Fruit fly (Drosophila melanogaster) whole organism, embryonic: ENCODE data around the gene Tusp.
A peak's percentile ranks its signal among the peaks of the same experiment; 100 is the strongest.

ENCODE experiments used
- CG1024 ChIP-seq: fragments of 200-800 bp; sonication (Bioruptor generic); IDR thresholded peaks from 2 replicates; pipeline ENCODE4 v1.3.6; 2022; ENCODE audit warnings: missing biosample characterization, missing genetic modification characterization
- CG10979 ChIP-seq: fragments of 200-800 bp; sonication (Bioruptor generic); optimal IDR thresholded peaks from 2 replicates; lab custom pipeline; 2018; ENCODE audit warnings: missing biosample characterization, mild to moderate bottlenecking, missing genetic modification characterization, moderate library complexity
- CG11093 ChIP-seq: fragments of 200-800 bp; sonication (Bioruptor generic); IDR thresholded peaks from 3 replicates; pipeline ENCODE4 v1.3.6; 2022; ENCODE audit warnings: missing biosample characterization, missing genetic modification characterization
- CG11504 ChIP-seq: fragments of 200-800 bp; sonication (Bioruptor generic); optimal IDR thresholded peaks from 3 replicates; lab custom pipeline; 2019; ENCODE audit warnings: missing biosample characterization, mild to moderate bottlenecking, missing genetic modification characterization, moderate library complexity
- CG11695 ChIP-seq: fragments of 200-800 bp; sonication (Bioruptor generic); IDR thresholded peaks from 3 replicates; pipeline ENCODE4 v1.3.6; 2022; ENCODE audit warnings: missing biosample characterization, missing genetic modification characterization
- CG13894 ChIP-seq: fragments of 200-800 bp; sonication (Bioruptor generic); optimal IDR thresholded peaks from 3 replicates; lab custom pipeline; 2018; ENCODE audit warnings: missing biosample characterization, mild to moderate bottlenecking, missing genetic modification characterization, moderate library complexity
- CG14710 ChIP-seq: fragments of 200-800 bp; sonication (Bioruptor generic); optimal IDR thresholded peaks from 3 replicates; lab custom pipeline; 2019; ENCODE audit warnings: missing biosample characterization, mild to moderate bottlenecking, missing genetic modification characterization, moderate library complexity
- CG15073 ChIP-seq: fragments of 200-800 bp; sonication (Bioruptor generic); optimal IDR thresholded peaks from 2 replicates; lab custom pipeline; 2016; ENCODE audit warnings: missing biosample characterization, missing genetic modification characterization
- CG15269 ChIP-seq: fragments of 200-800 bp; sonication (Bioruptor generic); optimal IDR thresholded peaks from 2 replicates; lab custom pipeline; 2018; ENCODE audit warnings: missing biosample characterization, mild to moderate bottlenecking, missing genetic modification characterization, moderate library complexity
- CG17359 ChIP-seq: fragments of 200-800 bp; sonication (Bioruptor generic); optimal IDR thresholded peaks from 3 replicates; lab custom pipeline; 2018; ENCODE audit warnings: missing biosample characterization, mild to moderate bottlenecking, missing genetic modification characterization, moderate library complexity
- CG17361 ChIP-seq: fragments of 200-800 bp; sonication (Bioruptor generic); IDR thresholded peaks from 3 replicates; pipeline ENCODE4 v1.3.6; 2022; ENCODE audit warnings: missing biosample characterization, missing genetic modification characterization
- CG18262 ChIP-seq: fragments of 200-800 bp; optimal IDR thresholded peaks from 3 replicates; lab custom pipeline; 2019; ENCODE audit warnings: missing biosample characterization, mild to moderate bottlenecking, missing genetic modification characterization, moderate library complexity
- CG2116 ChIP-seq: fragments of 200-800 bp; sonication (Bioruptor generic); optimal IDR thresholded peaks from 3 replicates; lab custom pipeline; 2018; ENCODE audit warnings: missing biosample characterization, mild to moderate bottlenecking, missing genetic modification characterization
- CG2120 ChIP-seq: fragments of 200-800 bp; sonication (Bioruptor generic); optimal IDR thresholded peaks from 3 replicates; lab custom pipeline; 2016; ENCODE audit warnings: missing biosample characterization, missing genetic modification characterization
- CG30403 ChIP-seq: fragments of 200-800 bp; sonication (Bioruptor generic); optimal IDR thresholded peaks from 3 replicates; lab custom pipeline; 2016; ENCODE audit warnings: missing biosample characterization, missing genetic modification characterization
- CG43689 ChIP-seq: fragments of 200-800 bp; sonication (Bioruptor generic); IDR thresholded peaks from 2 replicates; pipeline ENCODE4 v1.3.6; 2022; ENCODE audit warnings: missing biosample characterization, missing genetic modification characterization
- CG4404 ChIP-seq: fragments of 200-800 bp; sonication (Bioruptor generic); IDR thresholded peaks from 2 replicates; pipeline ENCODE4 v1.3.6; 2022; ENCODE audit warnings: missing biosample characterization, missing genetic modification characterization
- CG4424 ChIP-seq: fragments of 200-800 bp; sonication (Bioruptor generic); optimal IDR thresholded peaks from 3 replicates; lab custom pipeline; 2016; ENCODE audit warnings: missing biosample characterization, missing genetic modification characterization
- CG4707 ChIP-seq: fragments of 200-800 bp; sonication (Bioruptor generic); optimal IDR thresholded peaks from 2 replicates; lab custom pipeline; 2018; ENCODE audit warnings: missing biosample characterization, mild to moderate bottlenecking, missing genetic modification characterization, moderate library complexity
- CG5953 ChIP-seq: fragments of 200-800 bp; sonication (Bioruptor generic); IDR thresholded peaks from 2 replicates; pipeline ENCODE4 v1.3.6; 2022; ENCODE audit warnings: missing biosample characterization, missing genetic modification characterization
- CG6254 ChIP-seq: fragments of 200-800 bp; sonication (Bioruptor generic); optimal IDR thresholded peaks from 3 replicates; lab custom pipeline; 2017; ENCODE audit warnings: mild to moderate bottlenecking, missing biosample characterization, missing genetic modification reagents, missing genetic modification characterization
- CG6854 ChIP-seq: fragments of 200-800 bp; sonication (Bioruptor generic); optimal IDR thresholded peaks from 3 replicates; lab custom pipeline; 2017; ENCODE audit warnings: missing biosample characterization, mild to moderate bottlenecking, missing genetic modification characterization
- Dref ChIP-seq: fragments of 200-800 bp; sonication (Bioruptor generic); IDR thresholded peaks from 2 replicates; pipeline ENCODE4 v1.3.6; 2022; ENCODE audit warnings: missing biosample characterization, missing genetic modification characterization
- Fer2 ChIP-seq: fragments of 200-800 bp; sonication (Bioruptor generic); optimal IDR thresholded peaks from 2 replicates; lab custom pipeline; 2018; ENCODE audit warnings: missing biosample characterization, mild to moderate bottlenecking, missing genetic modification characterization, moderate library complexity
- MESR4 ChIP-seq: fragments of 200-800 bp; sonication (Bioruptor generic); optimal IDR thresholded peaks from 2 replicates; lab custom pipeline; 2018; ENCODE audit warnings: missing biosample characterization, mild to moderate bottlenecking, missing genetic modification characterization, moderate library complexity
- Mrtf ChIP-seq: fragments of 200-800 bp; sonication (Bioruptor generic); IDR thresholded peaks from 3 replicates; pipeline ENCODE4 v1.3.6; 2022; ENCODE audit warnings: missing biosample characterization, missing genetic modification characterization
- dm ChIP-seq: fragments of 200-800 bp; sonication (Bioruptor generic); optimal IDR thresholded peaks from 3 replicates; lab custom pipeline; 2016; ENCODE audit warnings: missing biosample characterization, missing genetic modification characterization
- exex ChIP-seq: fragments of 200-800 bp; sonication (Bioruptor generic); optimal IDR thresholded peaks from 4 replicates; lab custom pipeline; 2018; ENCODE audit warnings: missing biosample characterization, mild to moderate bottlenecking, missing genetic modification characterization, moderate library complexity
- gcm ChIP-seq: fragments of 200-800 bp; sonication (Bioruptor generic); optimal IDR thresholded peaks from 2 replicates; lab custom pipeline; 2019; ENCODE audit warnings: missing biosample characterization, mild to moderate bottlenecking, missing genetic modification characterization, moderate library complexity
- grau ChIP-seq: fragments of 200-800 bp; optimal IDR thresholded peaks from 3 replicates; lab custom pipeline; 2019; ENCODE audit warnings: missing biosample characterization, mild to moderate bottlenecking, missing genetic modification characterization, moderate library complexity
- ind ChIP-seq: fragments of 200-800 bp; sonication (Bioruptor generic); optimal IDR thresholded peaks from 3 replicates; lab custom pipeline; 2016; ENCODE audit warnings: missing biosample characterization, missing genetic modification characterization
- jing ChIP-seq: fragments of 200-800 bp; sonication (Bioruptor generic); optimal IDR thresholded peaks from 2 replicates; lab custom pipeline; 2018; ENCODE audit warnings: missing biosample characterization, mild to moderate bottlenecking, missing genetic modification characterization
- lilli ChIP-seq: fragments of 200-800 bp; sonication (Bioruptor generic); optimal IDR thresholded peaks from 3 replicates; lab custom pipeline; 2016; ENCODE audit warnings: missing biosample characterization, missing genetic modification characterization
- mam ChIP-seq: fragments of 200-800 bp; sonication (Bioruptor generic); optimal IDR thresholded peaks from 3 replicates; lab custom pipeline; 2016; ENCODE audit warnings: missing biosample characterization, missing genetic modification characterization
- nau ChIP-seq: fragments of 200-800 bp; sonication (Bioruptor generic); optimal IDR thresholded peaks from 3 replicates; lab custom pipeline; 2017; ENCODE audit warnings: missing biosample characterization, mild to moderate bottlenecking, missing genetic modification characterization, missing genetic modification reagents
- oc ChIP-seq: fragments of 200-800 bp; sonication (Bioruptor generic); optimal IDR thresholded peaks from 2 replicates; lab custom pipeline; 2018; ENCODE audit warnings: missing biosample characterization, mild to moderate bottlenecking, missing genetic modification characterization, moderate library complexity
- pho ChIP-seq: fragments of 200-800 bp; sonication (Bioruptor generic); optimal IDR thresholded peaks from 2 replicates; lab custom pipeline; 2016; ENCODE audit warnings: missing biosample characterization, missing genetic modification characterization
- row ChIP-seq: fragments of 200-800 bp; sonication (Bioruptor generic); IDR thresholded peaks from 3 replicates; pipeline ENCODE4 v1.3.6; 2022; ENCODE audit warnings: missing biosample characterization, missing genetic modification characterization
- run ChIP-seq: fragments of 200-800 bp; sonication (Bioruptor generic); optimal IDR thresholded peaks from 3 replicates; lab custom pipeline; 2018; ENCODE audit warnings: missing biosample characterization, mild to moderate bottlenecking, missing genetic modification characterization
- sc ChIP-seq, 3 experiments: fragments of >200 bp in 2 of 3; fragments of 200-800 bp in 1 of 3; sonication (Bioruptor generic) in 1 of 3; optimal IDR thresholded peaks; 2 replicates in 2 of 3; 3 replicates in 1 of 3; lab custom pipeline; 2017; ENCODE audit warnings: mild to moderate bottlenecking in 1 of 3, missing biosample characterization in 1 of 3, missing genetic modification characterization in 1 of 3, missing genetic modification reagents in 1 of 3
- sd ChIP-seq: fragments of 200-800 bp; sonication (Bioruptor generic); optimal IDR thresholded peaks from 3 replicates; lab custom pipeline; 2018; ENCODE audit warnings: missing biosample characterization, mild to moderate bottlenecking, missing genetic modification characterization, moderate library complexity
- sens ChIP-seq: fragments of 200-800 bp; sonication (Bioruptor generic); peaks from one replicate; lab custom pipeline; 2016; ENCODE audit warnings: missing biosample characterization, missing genetic modification characterization
- slou ChIP-seq: fragments of 200-800 bp; sonication (Bioruptor generic); optimal IDR thresholded peaks from 3 replicates; lab custom pipeline; 2016; ENCODE audit warnings: missing biosample characterization, missing genetic modification characterization
- slp2 ChIP-seq: fragments of 200-800 bp; sonication (Bioruptor generic); optimal IDR thresholded peaks from 2 replicates; lab custom pipeline; 2016; ENCODE audit warnings: missing biosample characterization, missing genetic modification characterization
- sna ChIP-seq: fragments of 200-800 bp; sonication (Bioruptor generic); IDR thresholded peaks from 2 replicates; pipeline ENCODE4 v1.3.6; 2022; ENCODE audit warnings: missing biosample characterization, missing genetic modification characterization; ENCODE audit not compliant: partially characterized antibody
- tll ChIP-seq, 2 experiments: fragments of 200-800 bp in 1 of 2; fragments of >200 bp in 1 of 2; sonication (Bioruptor generic) in 1 of 2; optimal IDR thresholded peaks; 2 replicates each; lab custom pipeline; 2017 to 2019; ENCODE audit warnings: missing biosample characterization in 2 of 2, missing genetic modification characterization in 2 of 2, mild to moderate bottlenecking in 1 of 2, moderate library complexity in 1 of 2
- zf30C ChIP-seq: fragments of 200-800 bp; sonication (Bioruptor generic); optimal IDR thresholded peaks from 3 replicates; lab custom pipeline; 2018; ENCODE audit warnings: missing biosample characterization, mild to moderate bottlenecking, missing genetic modification characterization
- zfh2 ChIP-seq: fragments of 200-800 bp; sonication (Bioruptor generic); optimal IDR thresholded peaks from 2 replicates; lab custom pipeline; 2016; ENCODE audit warnings: missing biosample characterization, missing genetic modification characterization

Gene Tusp

DNA sequence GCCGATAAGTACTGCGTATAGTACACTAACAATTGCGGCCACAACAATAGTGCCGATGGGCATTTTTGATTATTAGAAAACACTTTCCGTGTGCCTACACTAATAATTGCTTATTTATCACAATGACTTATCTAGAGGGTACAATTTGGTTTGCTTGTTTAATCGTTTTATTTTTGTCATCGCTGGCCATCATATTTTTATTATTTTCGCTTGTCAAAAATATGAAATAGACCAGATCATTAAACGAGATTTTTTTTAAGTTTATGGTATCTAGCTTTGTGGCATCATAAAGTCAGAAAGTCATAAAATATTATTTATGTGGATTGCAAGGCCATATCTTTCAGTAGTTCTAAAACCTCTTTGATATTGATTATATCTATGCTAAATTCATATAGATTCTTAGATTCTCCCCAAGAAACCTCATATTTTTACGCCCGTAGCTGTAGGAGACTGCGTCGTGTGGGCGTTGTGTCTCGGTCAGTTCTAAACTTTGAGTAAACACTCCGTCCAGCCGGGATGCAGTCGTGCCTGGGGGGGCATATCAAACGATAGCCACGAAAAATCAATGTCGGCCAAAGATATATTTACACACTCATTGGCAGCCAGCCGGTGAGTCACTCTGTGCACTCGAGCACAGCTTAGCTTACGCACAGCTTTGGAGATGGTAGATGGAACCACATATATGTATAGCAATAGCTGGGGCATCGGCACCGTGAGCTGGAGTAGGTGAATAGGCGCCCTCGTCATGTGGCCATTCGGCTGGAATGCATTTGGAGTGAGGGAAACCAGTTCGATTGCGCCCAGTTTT is 2.8 kb upstream of the Tusp start (continued):
- peak; percentile 57 for TF ChIP-seq CG2120 (GFP tag; lab: Kevin White, UChicago)
- TF ChIP-seq MESR4: no peak
- TF ChIP-seq CG14710 (tag; lab: Kevin White, UChicago): peak; percentile 8
- TF ChIP-seq CG11093 (GFP tag; lab: Robert Waterston, UW): no peak
- peak; percentile 24 for TF ChIP-seq ind
- TF ChIP-seq CG43689 (GFP tag; lab: Robert Waterston, UW): no peak
- peak; percentile 15 for TF ChIP-seq zfh2 (GFP tag; lab: Kevin White, UChicago)
- peak; percentile 5 for TF ChIP-seq slp2 (GFP tag; lab: Kevin White, UChicago)
- peak; percentile 62 for TF ChIP-seq CG10979 (tag; lab: Kevin White, UChicago)
- TF ChIP-seq row: peak; percentile 37; the same call in 2 of the 3 replicates
- peak; percentile 11 for TF ChIP-seq slou (GFP tag; lab: Kevin White, UChicago)
- TF ChIP-seq lilli: peak; percentile 43
- no peak for TF ChIP-seq CG5953 (GFP tag; lab: Robert Waterston, UW)
- TF ChIP-seq CG30403: peak; percentile 58
- TF ChIP-seq Dref (GFP tag; lab: Robert Waterston, UW): no peak
- no peak for TF ChIP-seq CG4404
- TF ChIP-seq sc (optimal IDR thresholded peaks at IDR 0.05; lab: Kevin White, UChicago): no peak
- no peak for TF ChIP-seq sc (GFP tag; optimal IDR thresholded peaks at IDR 0.05; lab: Kevin White, UChicago)
- no peak for TF ChIP-seq dm (GFP tag; lab: Kevin White, UChicago)
- TF ChIP-seq sd (tag; lab: Kevin White, UChicago): no peak
- TF ChIP-seq exex (tag; lab: Kevin White, UChicago): peak; percentile 21
- peak; percentile 28 for TF ChIP-seq CG15269 (tag; lab: Kevin White, UChicago)
- TF ChIP-seq sens (GFP tag; lab: Kevin White, UChicago): peak; percentile 82
- TF ChIP-seq Mrtf (GFP tag; lab: Robert Waterston, UW): no peak
- TF ChIP-seq CG11695 (GFP tag; lab: Robert Waterston, UW): 0 out of 3 replicates have a peak, but pooled peaks have one; percentile 17
- TF ChIP-seq CG4424 (GFP tag; lab: Kevin White, UChicago): peak; percentile 40
- TF ChIP-seq tll (GFP tag; optimal IDR thresholded peaks at IDR 0.05; lab: Kevin White, UChicago): no peak
- TF ChIP-seq Fer2: no peak
- TF ChIP-seq sna (GFP tag; lab: Robert Waterston, UW): no peak
- peak; percentile 38 for TF ChIP-seq CG6254 (GFP tag; lab: Kevin White, UChicago)
- TF ChIP-seq mam (GFP tag; lab: Kevin White, UChicago): peak; percentile 19
- TF ChIP-seq CG11504 (tag; lab: Kevin White, UChicago): peak; percentile 28
- TF ChIP-seq CG17361: peak; percentile 60; the same call in 2 of the 3 replicates
- TF ChIP-seq oc: no peak
- peak; percentile 60 for TF ChIP-seq CG18262 (tag; lab: Kevin White, UChicago)
- TF ChIP-seq pho (GFP tag; lab: Kevin White, UChicago): peak; percentile 12
- TF ChIP-seq nau (GFP tag; lab: Kevin White, UChicago): no peak

- TF ChIP-seq jing (GFP tag; lab: Kevin White, UChicago) (no peak), exex (tag; lab: Kevin White, UChicago) (peak; percentile 78), gcm (GFP tag; lab: Kevin White, UChicago) (peak; percentile 5), CG6854 (no peak), CG2116 (GFP tag; lab: Kevin White, UChicago) (no peak), CG13894 (tag; lab: Kevin White, UChicago) (no peak), CG17359 (tag; lab: Kevin White, UChicago) (no peak), zf30C (GFP tag; lab: Kevin White, UChicago) (no peak), CG1024 (GFP tag; lab: Robert Waterston, UW) (no peak), run (tag; lab: Kevin White, UChicago) (no peak), CG5953 (GFP tag; lab: Robert Waterston, UW) (0 out of 2 replicates have a peak, but pooled peaks have one; percentile 35), grau (tag; lab: Kevin White, UChicago) (peak; percentile 83), CG4707 (GFP tag; lab: Kevin White, UChicago) (no peak), CG15073 (no peak)
These were observed 2.0 kb upstream of the Tusp start for dm6 chr3R:27605534-27606250.
